Worm (Caenorhabditis elegans) whole organism, early embryonic: Measurements from ENCODE around the gene ttr-1.

Experiments
- ceh-36 ChIP-seq: sonication (generic microtip); optimal IDR thresholded peaks from 2 replicates; lab custom pipeline; 2016; ENCODE audit warnings: missing genetic modification characterization, inconsistent platforms, missing compliant biosample characterization
- pes-1 ChIP-seq: fragments of 200-800 bp; sonication (Bioruptor generic); IDR thresholded peaks from 2 replicates; pipeline ENCODE4 v1.3.6; 2022; ENCODE audit warnings: missing genetic modification reagents, missing genetic modification characterization, missing compliant biosample characterization

- TF ChIP-seq ceh-36 (tag; lab: Kevin White, UChicago) (no peak), pes-1 (no peak)
These were observed 23.6 kb upstream of the ttr-1 start for ce11 chrIII:9905307-9905706.
